Fruit fly (Drosophila melanogaster) whole organism, embryonic: ENCODE results near the gene CG3097.

ENCODE experiments used
- Bgb ChIP-seq: fragments of 200-800 bp; sonication (Bioruptor generic); IDR thresholded peaks from 2 replicates; pipeline ENCODE4 v1.3.6; 2022; ENCODE audit warnings: missing biosample characterization, missing genetic modification characterization; ENCODE audit not compliant: partially characterized antibody
- Blimp-1 ChIP-seq: fragments of 200-800 bp; sonication (Bioruptor generic); optimal IDR thresholded peaks from 3 replicates; lab custom pipeline; 2018; ENCODE audit warnings: missing biosample characterization, missing genetic modification characterization, mild to moderate bottlenecking, moderate library complexity, missing genetic modification reagents
- CG10209 ChIP-seq: fragments of 200-800 bp; sonication (Bioruptor generic); optimal IDR thresholded peaks from 3 replicates; lab custom pipeline; 2017; ENCODE audit warnings: missing biosample characterization, mild to moderate bottlenecking, missing genetic modification characterization, missing genetic modification reagents
- CG10274 ChIP-seq: fragments of 200-800 bp; sonication (Bioruptor generic); optimal IDR thresholded peaks from 3 replicates; lab custom pipeline; 2017; ENCODE audit warnings: missing biosample characterization, mild to moderate bottlenecking, missing genetic modification characterization
- CG12155 ChIP-seq: fragments of 200-800 bp; sonication (Bioruptor generic); optimal IDR thresholded peaks from 3 replicates; lab custom pipeline; 2016; ENCODE audit warnings: missing biosample characterization, missing genetic modification characterization
- CG14014 ChIP-seq: fragments of 200-800 bp; sonication (Bioruptor generic); IDR thresholded peaks from 2 replicates; pipeline ENCODE4 v1.3.6; 2022; ENCODE audit warnings: missing biosample characterization, missing genetic modification characterization
- CG14050 ChIP-seq: fragments of 200-800 bp; sonication (Bioruptor generic); IDR thresholded peaks from 3 replicates; pipeline ENCODE4 v1.3.6; 2022; ENCODE audit warnings: missing biosample characterization, missing genetic modification characterization
- CG14441 ChIP-seq: fragments of 200-800 bp; sonication (Bioruptor generic); IDR thresholded peaks from 2 replicates; pipeline ENCODE4 v1.3.6; 2022; ENCODE audit warnings: missing biosample characterization, missing genetic modification characterization
- CG15696 ChIP-seq: fragments of 200-800 bp; sonication (Bioruptor generic); optimal IDR thresholded peaks from 2 replicates; lab custom pipeline; 2019; ENCODE audit warnings: missing biosample characterization, mild to moderate bottlenecking, missing genetic modification characterization, moderate library complexity
- CG16779 ChIP-seq: fragments of 200-800 bp; sonication (Bioruptor generic); IDR thresholded peaks from 2 replicates; pipeline ENCODE4 v1.3.6; 2022; ENCODE audit warnings: missing biosample characterization, missing genetic modification characterization
- CG16815 ChIP-seq: fragments of 200-800 bp; sonication (Bioruptor generic); optimal IDR thresholded peaks from 3 replicates; lab custom pipeline; 2017; ENCODE audit warnings: missing biosample characterization, mild to moderate bottlenecking, missing genetic modification characterization
- CG17829 ChIP-seq: fragments of 200-800 bp; optimal IDR thresholded peaks from 2 replicates; lab custom pipeline; 2019; ENCODE audit warnings: missing biosample characterization, mild to moderate bottlenecking, missing genetic modification characterization, moderate library complexity
- CG18011 ChIP-seq: fragments of 200-800 bp; sonication (Bioruptor generic); optimal IDR thresholded peaks from 2 replicates; lab custom pipeline; 2017; ENCODE audit warnings: missing biosample characterization, missing genetic modification characterization, mild to moderate bottlenecking, moderate library complexity, missing genotype
- CG18599 ChIP-seq: fragments of 200-800 bp; sonication (Bioruptor generic); optimal IDR thresholded peaks from 3 replicates; lab custom pipeline; 2017; ENCODE audit warnings: missing biosample characterization, missing genetic modification characterization, mild to moderate bottlenecking, moderate library complexity, missing genetic modification reagents
- CG2875 ChIP-seq: fragments of 200-800 bp; sonication (Bioruptor generic); optimal IDR thresholded peaks from 2 replicates; lab custom pipeline; 2017; ENCODE audit warnings: missing biosample characterization, mild to moderate bottlenecking, missing genetic modification characterization, missing genetic modification reagents
- CG3065 ChIP-seq: fragments of 200-800 bp; sonication (Bioruptor generic); optimal IDR thresholded peaks from 2 replicates; lab custom pipeline; 2016; ENCODE audit warnings: missing biosample characterization, missing genetic modification characterization
- CG32767 ChIP-seq: fragments of 200-800 bp; sonication (Bioruptor generic); IDR thresholded peaks from 2 replicates; pipeline ENCODE4 v1.3.6; 2022; ENCODE audit warnings: missing biosample characterization, missing genetic modification characterization
- CG32772 ChIP-seq: fragments of 200-800 bp; sonication (Bioruptor generic); IDR thresholded peaks from 2 replicates; pipeline ENCODE4 v1.3.6; 2022; ENCODE audit warnings: missing biosample characterization, missing genetic modification characterization
- CG34422 ChIP-seq: fragments of 200-800 bp; sonication (Bioruptor generic); IDR thresholded peaks from 3 replicates; pipeline ENCODE4 v1.3.6; 2022; ENCODE audit warnings: missing biosample characterization, missing genetic modification characterization
- CG3847 ChIP-seq: fragments of 200-800 bp; sonication (Bioruptor generic); IDR thresholded peaks from 2 replicates; pipeline ENCODE4 v1.3.6; 2022; ENCODE audit warnings: missing biosample characterization, missing genetic modification characterization
- CG5953 ChIP-seq: fragments of 200-800 bp; sonication (Bioruptor generic); IDR thresholded peaks from 2 replicates; pipeline ENCODE4 v1.3.6; 2022; ENCODE audit warnings: missing biosample characterization, missing genetic modification characterization
- CG6689 ChIP-seq: fragments of 200-800 bp; sonication (Bioruptor generic); IDR thresholded peaks from 2 replicates; pipeline ENCODE4 v1.3.6; 2022; ENCODE audit warnings: missing biosample characterization, missing genetic modification characterization
- CG7372 ChIP-seq: fragments of 200-800 bp; sonication (Bioruptor generic); IDR thresholded peaks from 2 replicates; pipeline ENCODE4 v1.3.6; 2022; ENCODE audit warnings: missing biosample characterization, missing genetic modification characterization
- CG7839 ChIP-seq: fragments of 200-800 bp; sonication (Bioruptor generic); optimal IDR thresholded peaks from 3 replicates; lab custom pipeline; 2018; ENCODE audit warnings: missing biosample characterization, mild to moderate bottlenecking, missing genetic modification characterization, moderate library complexity
- Dbx ChIP-seq: fragments of 200-800 bp; sonication (Bioruptor generic); IDR thresholded peaks from 3 replicates; pipeline ENCODE4 v1.3.6; 2022; ENCODE audit warnings: missing biosample characterization, missing genetic modification characterization
- Dll ChIP-seq: fragments of 200-800 bp; sonication (Bioruptor generic); IDR thresholded peaks from 4 replicates; pipeline ENCODE4 v1.3.6; 2022; ENCODE audit warnings: missing biosample characterization, missing genetic modification characterization; ENCODE audit not compliant: partially characterized antibody
- E2f2 ChIP-seq: fragments of 200-800 bp; sonication (Bioruptor generic); IDR thresholded peaks from 2 replicates; pipeline ENCODE4 v1.3.6; 2022; ENCODE audit warnings: missing biosample characterization, missing genetic modification characterization
- Fer3 ChIP-seq: fragments of 200-800 bp; sonication (Bioruptor generic); optimal IDR thresholded peaks from 2 replicates; lab custom pipeline; 2018; ENCODE audit warnings: missing biosample characterization, mild to moderate bottlenecking, missing genetic modification characterization, moderate library complexity
- Gug ChIP-seq: fragments of 200-800 bp; sonication (Bioruptor generic); IDR thresholded peaks from 4 replicates; pipeline ENCODE4 v1.3.6; 2022; ENCODE audit warnings: missing biosample characterization, missing genetic modification characterization
- Hmr ChIP-seq: fragments of 200-800 bp; sonication (Bioruptor generic); optimal IDR thresholded peaks from 3 replicates; lab custom pipeline; 2017; ENCODE audit warnings: mild to moderate bottlenecking, missing biosample characterization, missing genetic modification reagents, missing genetic modification characterization
- Hr51 ChIP-seq, 2 experiments: fragments of 200-800 bp; sonication (Bioruptor generic); optimal IDR thresholded peaks; 2 replicates in 1 of 2; 3 replicates in 1 of 2; lab custom pipeline; 2016 to 2018; ENCODE audit warnings: missing biosample characterization in 2 of 2, missing genetic modification characterization in 2 of 2, mild to moderate bottlenecking in 1 of 2, moderate library complexity in 1 of 2
- Nf-YC ChIP-seq: fragments of 200-800 bp; optimal IDR thresholded peaks from 3 replicates; lab custom pipeline; 2019; ENCODE audit warnings: missing biosample characterization, mild to moderate bottlenecking, missing genetic modification characterization, moderate library complexity
- Rfx ChIP-seq: fragments of 200-800 bp; sonication (Bioruptor generic); IDR thresholded peaks from 2 replicates; pipeline ENCODE4 v1.3.6; 2022; ENCODE audit warnings: missing biosample characterization, missing genetic modification characterization
- Sry-δ ChIP-seq: fragments of 200-800 bp; sonication (Bioruptor generic); optimal IDR thresholded peaks from 2 replicates; lab custom pipeline; 2016; ENCODE audit warnings: missing biosample characterization, missing genetic modification characterization
- Taf1 ChIP-seq: fragments of 200-800 bp; sonication (Bioruptor generic); IDR thresholded peaks from 2 replicates; pipeline ENCODE4 v1.3.6; 2022; ENCODE audit warnings: missing biosample characterization, missing genetic modification characterization
- Xbp1 ChIP-seq: fragments of 200-800 bp; sonication (Bioruptor generic); optimal IDR thresholded peaks from 3 replicates; lab custom pipeline; 2016; ENCODE audit warnings: missing biosample characterization, mild to moderate bottlenecking, missing genetic modification characterization
- abd-A ChIP-seq: fragments of 200-800 bp; sonication (Bioruptor generic); optimal IDR thresholded peaks from 3 replicates; lab custom pipeline; 2019; ENCODE audit warnings: missing biosample characterization, mild to moderate bottlenecking, missing genetic modification characterization, moderate library complexity
- ara ChIP-seq: fragments of 200-800 bp; sonication (Bioruptor generic); IDR thresholded peaks from 2 replicates; pipeline ENCODE4 v1.3.6; 2022; ENCODE audit warnings: missing biosample characterization, missing genetic modification characterization
- dmrt99B ChIP-seq: fragments of 200-800 bp; sonication (Bioruptor generic); optimal IDR thresholded peaks from 2 replicates; lab custom pipeline; 2018; ENCODE audit warnings: missing biosample characterization, mild to moderate bottlenecking, missing genetic modification characterization, moderate library complexity
- esg ChIP-seq: fragments of 200-800 bp; sonication (Bioruptor generic); conservative IDR thresholded peaks from 2 replicates; pipeline ENCODE4 v1.3.6; 2022; ENCODE audit warnings: missing biosample characterization, missing genetic modification characterization
- gem ChIP-seq: fragments of 200-800 bp; sonication (Bioruptor generic); optimal IDR thresholded peaks from 2 replicates; lab custom pipeline; 2019; ENCODE audit warnings: missing biosample characterization, mild to moderate bottlenecking, missing genetic modification characterization, moderate library complexity
- inv ChIP-seq: fragments of 200-800 bp; sonication (Bioruptor generic); IDR thresholded peaks from 2 replicates; pipeline ENCODE4 v1.3.6; 2022; ENCODE audit warnings: missing biosample characterization, missing genetic modification characterization; ENCODE audit not compliant: partially characterized antibody
- lmd ChIP-seq: fragments of 200-800 bp; sonication (Bioruptor generic); IDR thresholded peaks from 2 replicates; pipeline ENCODE4 v1.3.6; 2022; ENCODE audit warnings: missing biosample characterization, missing genetic modification characterization
- mld ChIP-seq: fragments of 200-800 bp; sonication (Bioruptor generic); IDR thresholded peaks from 3 replicates; pipeline ENCODE4 v1.3.6; 2022; ENCODE audit warnings: missing biosample characterization, missing genetic modification characterization; ENCODE audit not compliant: partially characterized antibody
- pho ChIP-seq: fragments of 200-800 bp; sonication (Bioruptor generic); optimal IDR thresholded peaks from 2 replicates; lab custom pipeline; 2016; ENCODE audit warnings: missing biosample characterization, missing genetic modification characterization
- ranshi ChIP-seq: fragments of 200-800 bp; sonication (Bioruptor generic); IDR thresholded peaks from 2 replicates; pipeline ENCODE4 v1.3.6; 2022; ENCODE audit warnings: missing biosample characterization, missing genetic modification characterization
- slbo ChIP-seq: fragments of 200-800 bp; sonication (Bioruptor generic); IDR thresholded peaks from 2 replicates; pipeline ENCODE4 v1.3.6; 2022; ENCODE audit warnings: missing biosample characterization, missing genetic modification characterization
- so ChIP-seq: fragments of 200-800 bp; sonication (Bioruptor generic); IDR thresholded peaks from 3 replicates; pipeline ENCODE4 v1.3.6; 2022; ENCODE audit warnings: missing biosample characterization, missing genetic modification characterization
- zfh1 ChIP-seq: fragments of 200-800 bp; sonication (Bioruptor generic); IDR thresholded peaks from 3 replicates; pipeline ENCODE4 v1.3.6; 2022; ENCODE audit warnings: missing biosample characterization, missing genetic modification characterization

The CG3097 gene

DNA sequence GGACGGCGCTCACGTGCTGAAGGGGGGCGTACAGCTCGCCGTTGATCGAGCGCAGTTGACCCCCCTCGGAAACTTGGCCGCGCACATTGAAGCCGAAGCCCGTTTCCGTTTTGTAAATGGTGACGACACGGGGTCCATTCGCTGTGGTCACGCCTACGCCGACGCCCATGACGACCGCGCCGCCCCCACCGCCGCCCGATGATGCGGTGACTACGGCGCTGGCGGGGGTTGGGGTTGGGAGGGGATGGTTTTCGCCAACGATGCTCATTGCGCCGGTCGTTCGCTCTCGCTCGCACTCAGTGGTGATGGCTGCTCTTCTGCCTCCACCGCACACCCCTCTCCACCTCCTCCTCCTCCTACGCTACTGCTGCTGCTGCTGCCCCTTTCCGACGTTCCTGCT is 33.4 kb downstream of the CG3097 start (continued):
- TF ChIP-seq Nf-YC (tag; lab: Kevin White, UChicago) (peak; percentile 23), so (GFP tag; lab: Robert Waterston, UW) (0 out of 3 replicates have a peak, but pooled peaks have one; percentile 50), CG14050 (0 out of 3 replicates have a peak, but pooled peaks have one; percentile 16), gem (peak; percentile 8), Blimp-1 (GFP tag; lab: Kevin White, UChicago) (no peak), CG10274 (no peak), CG18599 (peak; percentile 57), zfh1 (GFP tag; lab: Robert Waterston, UW) (peak; percentile 50; the same call in 2 of the 3 replicates), CG2875 (GFP tag; lab: Kevin White, UChicago) (no peak), esg (GFP tag; lab: Robert Waterston, UW) (0 out of 2 replicates have a peak, but pooled peaks have one; percentile 14), Sry-δ (GFP tag; lab: Kevin White, UChicago) (no peak), CG6689 (GFP tag; lab: Robert Waterston, UW) (peak; percentile 47), CG14441 (GFP tag; lab: Robert Waterston, UW) (peak; percentile 61), CG17829 (tag; lab: Kevin White, UChicago) (no peak), CG16815 (GFP tag; lab: Kevin White, UChicago) (peak; percentile 13), Gug (peak; percentile 42; the same call in 1 of the 4 replicates), CG14014 (GFP tag; lab: Robert Waterston, UW) (0 out of 2 replicates have a peak, but pooled peaks have one; percentile 8), ranshi (GFP tag; lab: Robert Waterston, UW) (0 out of 2 replicates have a peak, but pooled peaks have one; percentile 34), abd-A (tag; lab: Kevin White, UChicago) (peak; percentile 8), Hr51 (GFP tag; optimal IDR thresholded peaks at IDR 0.05; lab: Kevin White, UChicago) (peak in 1 of 2 experiments; percentile 2), CG5953 (GFP tag; lab: Robert Waterston, UW) (0 out of 2 replicates have a peak, but pooled peaks have one; percentile 4), CG32772 (GFP tag; lab: Robert Waterston, UW) (0 out of 2 replicates have a peak, but pooled peaks have one; percentile 35), Hmr (GFP tag; lab: Kevin White, UChicago) (peak; percentile 9), lmd (peak; percentile 30; the same call in 1 of the 2 replicates), CG18011 (GFP tag; lab: Kevin White, UChicago) (no peak), pho (no peak), CG7839 (tag; lab: Kevin White, UChicago) (peak; percentile 29), mld (GFP tag; lab: Robert Waterston, UW) (no peak), CG12155 (peak; percentile 12), CG15696 (tag; lab: Kevin White, UChicago) (no peak), inv (GFP tag; lab: Robert Waterston, UW) (no peak), CG3847 (GFP tag; lab: Robert Waterston, UW) (peak; percentile 22; the same call in 1 of the 2 replicates), CG7372 (GFP tag; lab: Robert Waterston, UW) (no peak), CG32767 (GFP tag; lab: Robert Waterston, UW) (no peak; the same call in 1 of the 2 replicates), Dbx (GFP tag; lab: Robert Waterston, UW) (peak; percentile 69), Rfx (GFP tag; lab: Robert Waterston, UW) (peak; percentile 57), Fer3 (tag; lab: Kevin White, UChicago) (no peak), Dll (GFP tag; lab: Robert Waterston, UW) (no peak), E2f2 (peak; percentile 12; the same call in 1 of the 2 replicates), Xbp1 (GFP tag; lab: Kevin White, UChicago) (peak; percentile 6), Bgb (peak; percentile 37; the same call in 1 of the 2 replicates), ara (GFP tag; lab: Robert Waterston, UW) (peak; percentile 47; the same call in 1 of the 2 replicates), CG3065 (peak; percentile 30), CG34422 (GFP tag; lab: Robert Waterston, UW) (peak; percentile 80; the same call in 1 of the 3 replicates), CG10209 (GFP tag; lab: Kevin White, UChicago) (peak; percentile 21), Taf1 (GFP tag; lab: Robert Waterston, UW) (0 out of 2 replicates have a peak, but pooled peaks have one; percentile 15), dmrt99B (peak; percentile 6), CG16779 (GFP tag; lab: Robert Waterston, UW) (0 out of 2 replicates have a peak, but pooled peaks have one; percentile 52), slbo (GFP tag; lab: Robert Waterston, UW) (peak; percentile 61)
